Worm (Caenorhabditis elegans) whole organism, L4 larva: Measurements from ENCODE around the gene unc-64.
A peak's percentile ranks its signal among the peaks of the same experiment; 100 is the strongest.

ENCODE experiments used
- D1046.2 ChIP-seq: fragments of 200-800 bp; sonication (Bioruptor generic); IDR thresholded peaks from 2 replicates; pipeline ENCODE4 v1.3.6; 2022; ENCODE audit warnings: missing genetic modification characterization, missing compliant biosample characterization
- F37D6.2 ChIP-seq: sonication (generic microtip); optimal IDR thresholded peaks from 2 replicates; lab custom pipeline; 2016; ENCODE audit warnings: mild to moderate bottlenecking, missing genetic modification characterization, missing compliant biosample characterization
- T26A8.4 ChIP-seq: fragments of 200-800 bp; sonication (Bioruptor generic); IDR thresholded peaks from 2 replicates; pipeline ENCODE4 v1.3.6; 2022; ENCODE audit warnings: missing genetic modification characterization, missing compliant biosample characterization
- Y105C5A.15 ChIP-seq: fragments of 200-800 bp; sonication (Bioruptor generic); IDR thresholded peaks from 2 replicates; pipeline ENCODE4 v1.3.6; 2022; ENCODE audit warnings: missing genetic modification characterization, missing compliant biosample characterization
- Y75B8A.6 ChIP-seq: fragments of 200-800 bp; sonication (Bioruptor generic); IDR thresholded peaks from 2 replicates; pipeline ENCODE4 v1.3.6; 2022; ENCODE audit warnings: missing genetic modification reagents, missing genetic modification characterization, missing compliant biosample characterization
- ZK546.5 ChIP-seq, 2 experiments: sonication (generic microtip); optimal IDR thresholded peaks; 2 replicates each; lab custom pipeline; 2017; ENCODE audit warnings: missing biosample characterization in 2 of 2, missing genetic modification characterization in 2 of 2
- attf-4 ChIP-seq: sonication (generic microtip); optimal IDR thresholded peaks from 3 replicates; lab custom pipeline; 2017; ENCODE audit warnings: missing biosample characterization, missing genetic modification characterization
- ceh-44 ChIP-seq: fragments of 200-800 bp; sonication (Bioruptor generic); IDR thresholded peaks from 2 replicates; pipeline ENCODE4 v1.3.6; 2022; ENCODE audit warnings: missing genetic modification reagents, missing genetic modification characterization, missing compliant biosample characterization
- ceh-62 ChIP-seq: sonication (generic microtip); optimal IDR thresholded peaks from 2 replicates; lab custom pipeline; 2017; ENCODE audit warnings: missing biosample characterization, missing genetic modification characterization
- daf-12 ChIP-seq: fragments of 150-350 bp; optimal IDR thresholded peaks from 2 replicates; lab custom pipeline; 2014; ENCODE audit warnings: missing biosample characterization, missing genetic modification reagents, missing genetic modification characterization
- daf-8 ChIP-seq: fragments of 200-800 bp; sonication (Bioruptor generic); IDR thresholded peaks from 2 replicates; pipeline ENCODE4 v1.3.6; 2022; ENCODE audit warnings: missing genetic modification characterization, missing compliant biosample characterization
- dmd-6 ChIP-seq: fragments of 200-800 bp; sonication (Bioruptor generic); IDR thresholded peaks from 2 replicates; pipeline ENCODE4 v1.3.6; 2022; ENCODE audit warnings: missing genetic modification reagents, missing genetic modification characterization, missing compliant biosample characterization
- dmd-8 ChIP-seq: fragments of 200-800 bp; sonication (Bioruptor generic); IDR thresholded peaks from 2 replicates; pipeline ENCODE4 v1.3.6; 2022; ENCODE audit warnings: missing genetic modification characterization, missing compliant biosample characterization
- dve-1 ChIP-seq: sonication (generic microtip); optimal IDR thresholded peaks from 2 replicates; lab custom pipeline; 2017; ENCODE audit warnings: antibody characterized with exemption, mild to moderate bottlenecking, missing genetic modification characterization, missing compliant biosample characterization; ENCODE audit not compliant: insufficient read depth
- egl-43 ChIP-seq: fragments of 200-800 bp; sonication (Bioruptor generic); IDR thresholded peaks from 2 replicates; pipeline ENCODE4 v1.3.6; 2022; ENCODE audit warnings: missing genetic modification reagents, missing genetic modification characterization, missing compliant biosample characterization
- fos-1 ChIP-seq: fragments of 150-350 bp; optimal IDR thresholded peaks from 2 replicates; lab custom pipeline; 2014; ENCODE audit warnings: missing biosample characterization, missing genetic modification characterization
- hlh-11 ChIP-seq: fragments of 200-800 bp; sonication (Bioruptor generic); optimal IDR thresholded peaks from 2 replicates; lab custom pipeline; 2018; ENCODE audit warnings: mild to moderate bottlenecking, missing genetic modification characterization, missing compliant biosample characterization
- hlh-30 ChIP-seq: sonication (generic microtip); optimal IDR thresholded peaks from 2 replicates; lab custom pipeline; 2017; ENCODE audit warnings: antibody characterized with exemption, mild to moderate bottlenecking, missing genetic modification characterization, missing compliant biosample characterization; ENCODE audit not compliant: insufficient read depth
- lin-1 ChIP-seq: fragments of 200-800 bp; sonication (Bioruptor generic); IDR thresholded peaks from 2 replicates; pipeline ENCODE4 v1.3.6; 2022; ENCODE audit warnings: missing genetic modification reagents, missing genetic modification characterization, missing compliant biosample characterization
- lin-29 ChIP-seq: fragments of 200-800 bp; sonication (Bioruptor generic); IDR thresholded peaks from 2 replicates; pipeline ENCODE4 v1.3.6; 2022; ENCODE audit warnings: missing genetic modification reagents, missing genetic modification characterization, missing compliant biosample characterization
- lin-38 ChIP-seq: fragments of 200-800 bp; sonication (Bioruptor generic); IDR thresholded peaks from 2 replicates; pipeline ENCODE4 v1.3.6; 2022; ENCODE audit warnings: missing genetic modification reagents, missing genetic modification characterization, missing compliant biosample characterization
- lin-39 ChIP-seq: fragments of 150-350 bp; optimal IDR thresholded peaks from 2 replicates; lab custom pipeline; 2014; ENCODE audit warnings: missing biosample characterization, missing genetic modification reagents, missing genetic modification characterization
- lsy-2 ChIP-seq, 2 experiments: fragments of 150-350 bp in 1 of 2; sonication (generic microtip) in 1 of 2; optimal IDR thresholded peaks; 2 replicates each; lab custom pipeline; 2014 to 2017; ENCODE audit warnings: missing biosample characterization in 2 of 2, missing genetic modification characterization in 2 of 2
- mxl-3 ChIP-seq: fragments of 200-800 bp; sonication (Bioruptor generic); optimal IDR thresholded peaks from 2 replicates; lab custom pipeline; 2018; ENCODE audit warnings: mild to moderate bottlenecking, missing genetic modification characterization, missing compliant biosample characterization
- nhr-10 ChIP-seq: fragments of 150-350 bp; optimal IDR thresholded peaks from 2 replicates; lab custom pipeline; 2014; ENCODE audit warnings: missing biosample characterization, missing genetic modification characterization
- nhr-11 ChIP-seq: fragments of 150-350 bp; optimal IDR thresholded peaks from 2 replicates; lab custom pipeline; 2014; ENCODE audit warnings: missing biosample characterization, missing genetic modification characterization
- nhr-111 ChIP-seq: fragments of 200-800 bp; sonication (Bioruptor generic); optimal IDR thresholded peaks from 2 replicates; lab custom pipeline; 2018; ENCODE audit warnings: mild to moderate bottlenecking, missing genetic modification characterization, missing compliant biosample characterization
- nhr-237 ChIP-seq: sonication (generic microtip); optimal IDR thresholded peaks from 2 replicates; lab custom pipeline; 2017; ENCODE audit warnings: missing biosample characterization, missing genetic modification characterization
- nhr-25 ChIP-seq: sonication (generic microtip); optimal IDR thresholded peaks from 2 replicates; lab custom pipeline; 2017; ENCODE audit warnings: missing genetic modification characterization, mild to moderate bottlenecking, missing compliant biosample characterization, antibody characterized with exemption, moderate library complexity, borderline replicate concordance; ENCODE audit not compliant: insufficient read depth
- nhr-28 ChIP-seq: fragments of 150-350 bp; optimal IDR thresholded peaks from 2 replicates; lab custom pipeline; 2014; ENCODE audit warnings: missing biosample characterization, missing genetic modification characterization
- nhr-41 ChIP-seq: fragments of 200-800 bp; sonication (Bioruptor generic); IDR thresholded peaks from 2 replicates; pipeline ENCODE4 v1.3.6; 2022; ENCODE audit warnings: missing genetic modification reagents, missing genetic modification characterization, missing compliant biosample characterization
- nhr-6 ChIP-seq: fragments of 150-350 bp; optimal IDR thresholded peaks from 2 replicates; lab custom pipeline; 2014; ENCODE audit warnings: missing biosample characterization, missing genetic modification characterization
- nhr-76 ChIP-seq: fragments of 150-350 bp; optimal IDR thresholded peaks from 2 replicates; lab custom pipeline; 2014; ENCODE audit warnings: missing biosample characterization, missing genetic modification characterization
- php-3 ChIP-seq: fragments of 200-800 bp; sonication (Bioruptor generic); IDR thresholded peaks from 2 replicates; pipeline ENCODE4 v1.3.6; 2022; ENCODE audit warnings: missing genetic modification reagents, missing genetic modification characterization, missing compliant biosample characterization
- sdz-12 ChIP-seq: fragments of 200-800 bp; sonication (Bioruptor generic); optimal IDR thresholded peaks from 2 replicates; lab custom pipeline; 2018; ENCODE audit warnings: mild to moderate bottlenecking, missing genetic modification characterization, missing compliant biosample characterization
- set-16 ChIP-seq: fragments of 200-800 bp; sonication (Bioruptor generic); IDR thresholded peaks from 2 replicates; pipeline ENCODE4 v1.3.6; 2022; ENCODE audit warnings: missing genetic modification reagents, missing genetic modification characterization, missing compliant biosample characterization
- unc-62 ChIP-seq, 3 experiments: fragments of 150-350 bp in 1 of 3; sonication (generic microtip); optimal IDR thresholded peaks in 2 of 3; peaks in 1 of 3; 1 replicate in 1 of 3; 2 replicates in 2 of 3; lab custom pipeline; 2014 to 2017; ENCODE audit warnings: missing biosample characterization in 3 of 3, missing genetic modification characterization in 3 of 3, missing genetic modification reagents in 3 of 3, missing genotype in 1 of 3
- vab-7 ChIP-seq: fragments of 200-800 bp; sonication (Bioruptor generic); IDR thresholded peaks from 2 replicates; pipeline ENCODE4 v1.3.6; 2022; ENCODE audit warnings: missing genetic modification reagents, missing genetic modification characterization, missing compliant biosample characterization
- zfp-2 ChIP-seq: sonication (generic microtip); optimal IDR thresholded peaks from 2 replicates; lab custom pipeline; 2016; ENCODE audit warnings: mild to moderate bottlenecking, missing genetic modification characterization, missing compliant biosample characterization
- zip-2 ChIP-seq: fragments of 150-350 bp; optimal IDR thresholded peaks from 2 replicates; lab custom pipeline; 2014; ENCODE audit warnings: missing biosample characterization, missing genetic modification characterization
- ztf-7 ChIP-seq: fragments of 150-350 bp; optimal IDR thresholded peaks from 2 replicates; lab custom pipeline; 2014; ENCODE audit warnings: missing biosample characterization, missing genetic modification characterization

The unc-64 gene

DNA sequence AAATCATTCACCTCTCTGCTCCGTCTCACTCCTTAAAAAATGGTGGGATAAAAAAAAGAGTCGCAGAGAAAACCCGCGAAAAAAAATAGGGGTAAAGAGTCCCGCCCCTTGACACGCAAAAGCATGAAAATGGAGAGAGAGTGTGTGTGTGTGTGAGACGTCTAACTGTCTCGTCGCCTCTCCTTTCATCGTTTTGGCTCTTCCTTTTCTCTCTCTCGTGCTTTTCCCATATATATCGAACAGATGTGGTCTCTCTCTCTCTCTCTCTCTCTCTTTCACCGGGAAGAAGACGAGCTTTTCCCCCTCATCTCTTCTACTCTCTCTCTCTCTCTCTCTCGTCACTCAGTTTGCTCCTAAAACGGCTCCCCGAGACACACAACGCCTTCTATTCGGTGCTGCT is 1.3 kb upstream of the unc-64 start (continued):
- TF ChIP-seq daf-8 (GFP tag; lab: Robert Waterston, UW) (no peak), hlh-11 (tag; lab: Kevin White, UChicago) (peak; percentile 81), ztf-7 (tag; lab: Kevin White, UChicago) (no peak), ceh-62 (tag; lab: Kevin White, UChicago) (no peak), lin-39 (tag; lab: Kevin White, UChicago) (peak; percentile 39), nhr-10 (tag; lab: Kevin White, UChicago) (no peak), T26A8.4 (GFP tag; lab: Robert Waterston, UW) (0 out of 2 replicates have a peak, but pooled peaks have one; percentile 25), ZK546.5 (tag; optimal IDR thresholded peaks at IDR 0.05; lab: Kevin White, UChicago) (no peak), nhr-111 (GFP tag; lab: Kevin White, UChicago) (no peak), lin-1 (GFP tag; lab: Robert Waterston, UW) (no peak), D1046.2 (no peak), nhr-6 (tag; lab: Kevin White, UChicago) (peak; percentile 26), Y105C5A.15 (GFP tag; lab: Robert Waterston, UW) (no peak), dve-1 (tag; lab: Kevin White, UChicago) (peak; percentile 60), F37D6.2 (tag; lab: Kevin White, UChicago) (peak; percentile 62), lsy-2 (tag; optimal IDR thresholded peaks at IDR 0.05; lab: Kevin White, UChicago) (peak; percentile 21 to 80), lin-29 (GFP tag; lab: Robert Waterston, UW) (no peak), zip-2 (tag; lab: Kevin White, UChicago) (no peak), nhr-11 (tag; lab: Kevin White, UChicago) (peak; percentile 39), vab-7 (GFP tag; lab: Robert Waterston, UW) (no peak), Y75B8A.6 (GFP tag; lab: Robert Waterston, UW) (no peak), dmd-6 (GFP tag; lab: Robert Waterston, UW) (peak; percentile 36; the same call in 1 of the 2 replicates), dmd-8 (GFP tag; lab: Robert Waterston, UW) (no peak), nhr-41 (GFP tag; lab: Robert Waterston, UW) (no peak), unc-62 (GFP tag; optimal IDR thresholded peaks at IDR 0.05 in 1 of 2; lab: Kevin White, UChicago) (peak in 1 of 2 experiments; percentile 99), unc-62 (tag; optimal IDR thresholded peaks at IDR 0.05; lab: Kevin White, UChicago) (no peak), set-16 (GFP tag; lab: Robert Waterston, UW) (peak; percentile 80), hlh-30 (peak; percentile 85), zfp-2 (tag; lab: Kevin White, UChicago) (no peak), nhr-28 (peak; percentile 15), egl-43 (GFP tag; lab: Robert Waterston, UW) (peak; percentile 85; the same call in 1 of the 2 replicates), nhr-237 (tag; lab: Kevin White, UChicago) (no peak), fos-1 (tag; lab: Kevin White, UChicago) (no peak), attf-4 (tag; lab: Kevin White, UChicago) (no peak), mxl-3 (GFP tag; lab: Kevin White, UChicago) (no peak), ceh-44 (GFP tag; lab: Robert Waterston, UW) (no peak), sdz-12 (peak; percentile 15), nhr-76 (no peak), php-3 (GFP tag; lab: Robert Waterston, UW) (no peak), lin-38 (GFP tag; lab: Robert Waterston, UW) (peak; percentile 51), daf-12 (tag; lab: Kevin White, UChicago) (no peak), nhr-25 (tag; lab: Kevin White, UChicago) (no peak)
- TF ChIP-seq, all 104 proteins: peak for 31
